Fruit fly (Drosophila melanogaster): ENCODE data around the gene CG5882.

dm6 chr3R:27138700-27139099, 20.3 kb downstream of the CG5882 start:
- TF ChIP-seq CG8478 (optimal IDR thresholded peaks at IDR 0.05) (no peak), CTCF (optimal IDR thresholded peaks at IDR 0.05) (no peak)

Data from S2 (cell line).